Worm (Caenorhabditis elegans): ENCODE data around the gene nlp-33.

nlp-33 gene

DNA sequence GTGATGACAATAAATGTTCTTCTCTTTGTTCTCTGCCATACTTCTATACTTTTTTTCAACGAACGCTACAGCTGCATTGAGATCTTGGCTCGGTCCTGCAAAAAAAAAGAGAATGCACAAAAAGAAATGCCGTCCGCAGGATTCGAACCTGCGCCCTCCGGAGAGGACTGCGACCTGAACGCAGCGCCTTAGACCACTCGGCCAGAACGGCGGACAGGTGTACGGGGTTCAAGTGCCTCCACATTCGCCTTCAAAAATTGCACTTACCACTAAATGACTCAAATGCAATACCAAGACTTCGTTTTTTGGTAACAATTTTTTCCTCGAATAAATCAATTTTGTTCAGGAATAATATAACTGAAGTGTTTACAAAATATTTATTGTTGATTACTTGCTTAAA, 27.5 kb downstream of the nlp-33 start (continued):
- TF ChIP-seq ceh-58 (GFP tag; IDR thresholded peaks at IDR 0.05) (no peak), ztf-22 (GFP tag; optimal IDR thresholded peaks at IDR 0.05) (no peak), F22D6.2 (tag; optimal IDR thresholded peaks at IDR 0.05) (no peak), somi-1 (GFP tag; optimal IDR thresholded peaks at IDR 0.05) (no peak), sea-2 (GFP tag; IDR thresholded peaks at IDR 0.05) (no peak), lin-54 (GFP tag; optimal IDR thresholded peaks at IDR 0.05) (no peak), pbrm-1 (GFP tag; IDR thresholded peaks at IDR 0.05) (peak; percentile 51; the same call in 1 of the 2 replicates), C06A6.2 (GFP tag; conservative IDR thresholded peaks at IDR 0.05) (no peak), egrh-3 (GFP tag; IDR thresholded peaks at IDR 0.05) (no peak; the same call in 1 of the 2 replicates), F49E8.2 (tag; optimal IDR thresholded peaks at IDR 0.05; ENCODE audit: insufficient read depth) (no peak), hrde-1 (tag; optimal IDR thresholded peaks at IDR 0.05; ENCODE audit: borderline replicate concordance) (no peak), ets-4 (GFP tag; optimal IDR thresholded peaks at IDR 0.05) (no peak), cebp-1 (GFP tag; IDR thresholded peaks at IDR 0.05) (no peak), cebp-1 (tag; optimal IDR thresholded peaks at IDR 0.05) (peak; percentile 24), ceh-40 (GFP tag; IDR thresholded peaks at IDR 0.05) (no peak), ama-1 (optimal IDR thresholded peaks at IDR 0.05) (no peak), ama-1 (GFP tag; optimal IDR thresholded peaks at IDR 0.05) (no peak), akir-1 (GFP tag; optimal IDR thresholded peaks at IDR 0.05) (no peak), lsl-1 (GFP tag; optimal IDR thresholded peaks at IDR 0.05) (no peak), nhr-80 (tag; optimal IDR thresholded peaks at IDR 0.05) (no peak), snpc-1.1 (tag; optimal IDR thresholded peaks at IDR 0.05; ENCODE audit: insufficient read depth) (peak; percentile 92), F33H1.4 (GFP tag; IDR thresholded peaks at IDR 0.05) (no peak), athp-1 (tag; optimal IDR thresholded peaks at IDR 0.05) (no peak), F57C9.4 (tag; optimal IDR thresholded peaks at IDR 0.05) (no peak), Y79H2A.3 (GFP tag; conservative IDR thresholded peaks at IDR 0.05) (no peak), K12H6.12 (tag; optimal IDR thresholded peaks at IDR 0.05) (no peak), tlf-1 (GFP tag; optimal IDR thresholded peaks at IDR 0.05) (peak; percentile 4), Y67H2A.10 (GFP tag; conservative IDR thresholded peaks at IDR 0.05) (no peak), dox-1 (GFP tag; IDR thresholded peaks at IDR 0.05) (peak; percentile 50; the same call in 1 of the 2 replicates), nhr-90 (tag; optimal IDR thresholded peaks at IDR 0.05) (no peak), rpc-1 (optimal IDR thresholded peaks at IDR 0.05) (peak; percentile 36), rpc-1 (tag; optimal IDR thresholded peaks at IDR 0.05) (peak; percentile 60), B0035.1 (tag; optimal IDR thresholded peaks at IDR 0.05) (no peak), cebp-2 (GFP tag; IDR thresholded peaks at IDR 0.05) (no peak), Y53F4B.3 (GFP tag; IDR thresholded peaks at IDR 0.05) (no peak), hmg-1.2 (GFP tag; IDR thresholded peaks at IDR 0.05) (peak; percentile 51), mes-4 (tag; optimal IDR thresholded peaks at IDR 0.05) (no peak), aptf-3 (GFP tag; IDR thresholded peaks at IDR 0.05) (no peak), egl-44 (GFP tag; IDR thresholded peaks at IDR 0.05) (no peak), rcor-1 (GFP tag; IDR thresholded peaks at IDR 0.05) (0 out of 2 replicates have a peak, but pooled peaks have one; percentile 37), ceh-100 (GFP tag; IDR thresholded peaks at IDR 0.05) (no peak), snpc-3.4 (tag; optimal IDR thresholded peaks at IDR 0.05) (peak; percentile 20), snpc-4 (GFP tag; optimal IDR thresholded peaks at IDR 0.05) (peak; percentile 76), snpc-4 (tag; optimal IDR thresholded peaks at IDR 0.05) (peak; percentile 90 to 98 (median 95)), K11D2.4 (GFP tag; IDR thresholded peaks at IDR 0.05) (0 out of 2 replicates have a peak, but pooled peaks have one; percentile 32), Y95B8A.8 (GFP tag; IDR thresholded peaks at IDR 0.05) (no peak), lir-1 (GFP tag; conservative IDR thresholded peaks at IDR 0.05) (no peak), ceh-91 (GFP tag; IDR thresholded peaks at IDR 0.05) (no peak), ccch-3 (GFP tag; optimal IDR thresholded peaks at IDR 0.05) (no peak), unc-130 (GFP tag; optimal IDR thresholded peaks at IDR 0.05) (no peak)

All from whole organism, young adult.